Worm (Caenorhabditis elegans) whole organism, young adult: ENCODE results near the gene best-5.

Experiments
- B0035.1 ChIP-seq: sonication (generic microtip); optimal IDR thresholded peaks from 2 replicates; lab custom pipeline; 2016; ENCODE audit warnings: missing genetic modification characterization, mild to moderate bottlenecking, missing compliant biosample characterization, missing genotype, missing genetic modification reagents
- Y53G8AR.9 ChIP-seq: fragments of 200-800 bp; sonication (Bioruptor generic); conservative IDR thresholded peaks from 2 replicates; pipeline ENCODE4 v1.3.6; 2022; ENCODE audit warnings: missing genetic modification reagents, missing genetic modification characterization, missing compliant biosample characterization
- ama-1 ChIP-seq, 3 experiments: fragments of 150-350 bp in 1 of 3; sonication (generic microtip) in 2 of 3; optimal IDR thresholded peaks; 2 replicates each; lab custom pipeline; 2014 to 2018; ENCODE audit warnings: missing biosample characterization in 2 of 3, missing genetic modification characterization in 2 of 3, missing genetic modification reagents in 2 of 3
- attf-6 ChIP-seq: fragments of 200-800 bp; sonication (Bioruptor generic); IDR thresholded peaks from 2 replicates; pipeline ENCODE4 v1.3.6; 2022; ENCODE audit warnings: missing genetic modification reagents, missing genetic modification characterization, missing compliant biosample characterization
- bed-1 ChIP-seq: fragments of 200-800 bp; sonication (Bioruptor generic); IDR thresholded peaks from 2 replicates; pipeline ENCODE4 v1.3.6; 2022; ENCODE audit warnings: missing genetic modification reagents, missing genetic modification characterization, missing compliant biosample characterization
- egrh-3 ChIP-seq: fragments of 200-800 bp; sonication (Bioruptor generic); IDR thresholded peaks from 2 replicates; pipeline ENCODE4 v1.3.6; 2022; ENCODE audit warnings: missing genetic modification reagents, missing genetic modification characterization, missing compliant biosample characterization
- lin-35 ChIP-seq, 3 experiments: fragments of 150-350 bp in 2 of 3; sonication (generic microtip) in 1 of 3; optimal IDR thresholded peaks; 2 replicates each; lab custom pipeline; 2014 to 2018; ENCODE audit warnings: missing biosample characterization in 3 of 3, missing genetic modification characterization in 3 of 3, missing genetic modification reagents in 3 of 3
- madf-10 ChIP-seq: sonication (generic microtip); optimal IDR thresholded peaks from 2 replicates; lab custom pipeline; 2016; ENCODE audit warnings: mild to moderate bottlenecking, missing genetic modification characterization, missing compliant biosample characterization
- mcd-1 ChIP-seq: fragments of 200-800 bp; sonication (Bioruptor generic); IDR thresholded peaks from 2 replicates; pipeline ENCODE4 v1.3.6; 2022; ENCODE audit warnings: missing genetic modification reagents, missing genetic modification characterization, missing compliant biosample characterization
- ztf-25 ChIP-seq: fragments of 200-800 bp; sonication (Bioruptor generic); IDR thresholded peaks from 2 replicates; pipeline ENCODE4 v1.3.6; 2022; ENCODE audit warnings: missing genetic modification reagents, missing genetic modification characterization, missing compliant biosample characterization

DNA sequence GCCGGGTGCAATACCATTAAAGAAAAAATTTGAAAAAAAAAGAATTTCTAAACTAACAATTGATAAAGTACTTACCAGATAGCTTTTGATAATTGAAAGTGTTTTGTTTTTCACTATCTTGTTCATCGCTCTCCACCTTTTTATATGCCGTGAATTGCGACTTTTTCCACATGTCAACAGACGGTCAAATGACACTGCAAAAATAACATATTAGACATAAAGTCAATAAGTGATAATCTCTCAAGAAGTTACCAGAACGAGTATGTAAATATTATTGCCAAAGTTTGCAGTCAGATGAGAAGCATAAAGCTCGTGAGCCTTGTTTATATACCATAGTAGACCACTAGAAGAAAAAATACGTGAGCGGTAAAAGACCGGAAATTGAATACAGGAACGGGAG lies 45.8 kb upstream of the best-5 start, which contains the start of gene dao-6:
- TF ChIP-seq attf-6 (no peak), ztf-25 (GFP tag; lab: Robert Waterston, UW) (no peak), bed-1 (no peak), egrh-3 (no peak), mcd-1 (no peak), madf-10 (tag; lab: Kevin White, UChicago) (no peak), lin-35 (GFP tag; optimal IDR thresholded peaks at IDR 0.05; lab: Kevin White, UChicago) (no peak), B0035.1 (tag; lab: Kevin White, UChicago) (no peak), Y53G8AR.9 (GFP tag; lab: Robert Waterston, UW) (no peak), ama-1 (optimal IDR thresholded peaks at IDR 0.05; lab: Kevin White, UChicago) (no peak), ama-1 (GFP tag; optimal IDR thresholded peaks at IDR 0.05; lab: Kevin White, UChicago) (no peak)
